Worm (Caenorhabditis elegans): ENCODE results near the gene tbx-7.

DNA sequence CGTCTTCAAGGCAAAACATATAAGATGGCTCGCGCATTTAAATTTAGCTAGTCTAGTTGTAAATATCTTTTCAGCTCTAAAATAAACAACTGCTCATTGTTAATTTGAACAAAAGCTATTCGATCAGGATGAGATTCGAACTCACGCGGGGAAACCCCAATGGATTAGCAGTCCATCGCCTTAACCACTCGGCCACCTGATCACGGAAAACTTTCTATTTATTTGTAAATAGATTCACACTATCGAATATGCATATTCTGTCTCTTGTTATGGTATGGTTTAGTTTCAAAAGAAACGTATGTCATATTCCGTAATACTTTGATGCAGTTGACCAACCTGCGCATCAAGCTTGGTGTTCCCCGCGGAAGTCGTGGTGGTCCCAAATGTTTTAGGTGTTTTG, 27.8 kb upstream of the tbx-7 start:
- TF ChIP-seq nhr-12 (tag; optimal IDR thresholded peaks at IDR 0.05) (no peak), nhr-11 (tag; optimal IDR thresholded peaks at IDR 0.05) (no peak), alr-1 (tag; optimal IDR thresholded peaks at IDR 0.05) (no peak), nhr-77 (tag; optimal IDR thresholded peaks at IDR 0.05) (no peak), R02D3.7 (tag; optimal IDR thresholded peaks at IDR 0.05) (no peak), zag-1 (tag; optimal IDR thresholded peaks at IDR 0.05) (no peak)

All from whole organism, L2 larva.